Fruit fly (Drosophila melanogaster) whole organism, pupa: ENCODE data around the gene CG3164.

Experiments
- CG10348 ChIP-seq: fragments of 200-800 bp; sonication (Bioruptor generic); IDR thresholded peaks from 2 replicates; pipeline ENCODE4 v1.3.6; 2022; ENCODE audit warnings: missing biosample characterization, missing genetic modification characterization
- CG12605 ChIP-seq: fragments of 200-800 bp; sonication (Bioruptor generic); IDR thresholded peaks from 2 replicates; pipeline ENCODE4 v1.3.6; 2022; ENCODE audit warnings: missing biosample characterization, missing genetic modification characterization
- CG13204 ChIP-seq: fragments of 200-800 bp; sonication (Bioruptor generic); optimal IDR thresholded peaks from 2 replicates; lab custom pipeline; 2018; ENCODE audit warnings: missing biosample characterization, mild to moderate bottlenecking, missing genetic modification characterization, moderate library complexity
- CG15710 ChIP-seq: fragments of 200-800 bp; sonication (Bioruptor generic); optimal IDR thresholded peaks from 2 replicates; lab custom pipeline; 2018; ENCODE audit warnings: missing biosample characterization, mild to moderate bottlenecking, missing genetic modification characterization, moderate library complexity
- CG17806 ChIP-seq: fragments of 200-800 bp; sonication (Bioruptor generic); optimal IDR thresholded peaks from 2 replicates; lab custom pipeline; 2018; ENCODE audit warnings: missing biosample characterization, mild to moderate bottlenecking, missing genetic modification characterization, moderate library complexity
- CG34367 ChIP-seq: fragments of 200-800 bp; sonication (Bioruptor generic); optimal IDR thresholded peaks from 2 replicates; lab custom pipeline; 2018; ENCODE audit warnings: missing biosample characterization, mild to moderate bottlenecking, missing genetic modification characterization
- CG8301 ChIP-seq: fragments of 200-800 bp; sonication (Bioruptor generic); optimal IDR thresholded peaks from 2 replicates; lab custom pipeline; 2018; ENCODE audit warnings: missing biosample characterization, mild to moderate bottlenecking, missing genetic modification characterization
- CG9948 ChIP-seq: fragments of 200-800 bp; sonication (Bioruptor generic); optimal IDR thresholded peaks from 2 replicates; lab custom pipeline; 2018; ENCODE audit warnings: missing biosample characterization, mild to moderate bottlenecking, missing genetic modification characterization, moderate library complexity
- D1 ChIP-seq: fragments of 200-800 bp; sonication (Bioruptor generic); optimal IDR thresholded peaks from 2 replicates; lab custom pipeline; 2018; ENCODE audit warnings: missing biosample characterization, mild to moderate bottlenecking, missing genetic modification characterization, moderate library complexity
- EcR ChIP-seq: fragments of 200-800 bp; sonication (Bioruptor generic); optimal IDR thresholded peaks from 3 replicates; lab custom pipeline; 2019; ENCODE audit warnings: missing biosample characterization, missing genetic modification characterization, mild to moderate bottlenecking, moderate library complexity, missing genetic modification reagents
- Ets98B ChIP-seq: fragments of 200-800 bp; sonication (Bioruptor generic); IDR thresholded peaks from 2 replicates; pipeline ENCODE4 v1.3.6; 2022; ENCODE audit warnings: missing biosample characterization, missing genetic modification characterization
- Pif1A ChIP-seq: fragments of 200-800 bp; sonication (Bioruptor generic); optimal IDR thresholded peaks from 3 replicates; lab custom pipeline; 2016; ENCODE audit warnings: missing biosample characterization, missing genetic modification characterization
- Snoo ChIP-seq: fragments of 200-800 bp; sonication (Bioruptor generic); optimal IDR thresholded peaks from 3 replicates; lab custom pipeline; 2017; ENCODE audit warnings: missing biosample characterization, mild to moderate bottlenecking, missing genetic modification characterization, inconsistent platforms
- fd96Ca ChIP-seq: fragments of 200-800 bp; sonication (Bioruptor generic); IDR thresholded peaks from 3 replicates; pipeline ENCODE4 v1.3.6; 2022; ENCODE audit warnings: missing biosample characterization, missing genetic modification characterization

Gene CG3164

DNA sequence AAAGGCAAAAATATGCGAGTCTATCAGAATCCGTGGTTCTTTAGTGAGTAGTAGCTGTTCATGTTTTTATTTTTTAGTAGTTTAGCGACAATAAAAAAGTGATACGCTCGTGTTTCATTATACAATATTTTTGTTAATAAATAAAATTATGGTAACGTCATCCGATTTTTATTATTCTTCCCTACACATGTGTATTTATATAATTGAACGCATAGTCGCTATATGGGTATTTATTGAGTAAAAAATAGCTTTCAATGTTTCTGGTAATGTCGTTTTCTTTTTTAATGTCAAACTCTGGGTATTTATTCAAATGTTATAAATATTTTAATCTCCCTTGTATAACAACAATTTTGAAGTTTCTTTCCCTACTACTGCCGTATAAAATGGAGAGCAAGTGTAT is 54.5 kb downstream of the CG3164 start, which contains the start of gene CG11374:
TSS of gene CG11374 (plus strand) at position 301 of the 400 bp plus-strand sequence.
- TF ChIP-seq fd96Ca (no peak), D1 (tag; lab: Kevin White, UChicago) (no peak), Ets98B (GFP tag; lab: Robert Waterston, UW) (no peak), CG9948 (tag; lab: Kevin White, UChicago) (no peak), CG15710 (tag; lab: Kevin White, UChicago) (no peak), CG12605 (GFP tag; lab: Robert Waterston, UW) (no peak)

DNA sequence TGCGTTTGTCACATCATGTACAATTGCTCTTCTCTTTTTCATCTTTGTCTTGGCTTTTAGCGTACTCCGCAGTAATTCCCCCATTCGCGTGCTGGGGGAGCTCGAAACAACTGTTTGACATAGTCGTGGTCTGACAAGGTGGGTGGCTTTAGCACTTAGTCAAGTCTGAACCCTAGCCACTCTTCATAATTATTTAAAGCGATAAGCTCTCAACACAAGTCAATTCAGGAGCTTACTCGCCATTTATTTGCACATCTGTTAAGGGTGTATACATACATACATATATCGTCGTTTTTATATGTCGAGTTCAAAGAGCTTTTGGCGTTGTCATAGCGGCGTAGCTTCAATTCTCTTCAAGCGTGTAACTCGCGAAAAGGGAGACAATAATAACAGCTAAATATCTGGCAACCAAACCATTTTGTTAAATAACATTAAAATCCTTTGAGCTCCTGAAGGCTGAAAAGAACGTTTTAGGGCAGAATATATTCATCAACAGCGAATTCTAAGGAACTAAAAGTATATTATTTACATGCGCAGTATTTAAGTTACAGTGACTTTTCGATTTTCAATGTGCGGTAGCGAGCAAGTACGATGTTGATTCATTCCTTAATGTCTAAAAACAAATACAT is 56.7 kb downstream of the CG3164 start:
- peak; percentile 31 for TF ChIP-seq EcR
- no peak for TF ChIP-seq CG13204 (GFP tag; lab: Kevin White, UChicago)

DNA sequence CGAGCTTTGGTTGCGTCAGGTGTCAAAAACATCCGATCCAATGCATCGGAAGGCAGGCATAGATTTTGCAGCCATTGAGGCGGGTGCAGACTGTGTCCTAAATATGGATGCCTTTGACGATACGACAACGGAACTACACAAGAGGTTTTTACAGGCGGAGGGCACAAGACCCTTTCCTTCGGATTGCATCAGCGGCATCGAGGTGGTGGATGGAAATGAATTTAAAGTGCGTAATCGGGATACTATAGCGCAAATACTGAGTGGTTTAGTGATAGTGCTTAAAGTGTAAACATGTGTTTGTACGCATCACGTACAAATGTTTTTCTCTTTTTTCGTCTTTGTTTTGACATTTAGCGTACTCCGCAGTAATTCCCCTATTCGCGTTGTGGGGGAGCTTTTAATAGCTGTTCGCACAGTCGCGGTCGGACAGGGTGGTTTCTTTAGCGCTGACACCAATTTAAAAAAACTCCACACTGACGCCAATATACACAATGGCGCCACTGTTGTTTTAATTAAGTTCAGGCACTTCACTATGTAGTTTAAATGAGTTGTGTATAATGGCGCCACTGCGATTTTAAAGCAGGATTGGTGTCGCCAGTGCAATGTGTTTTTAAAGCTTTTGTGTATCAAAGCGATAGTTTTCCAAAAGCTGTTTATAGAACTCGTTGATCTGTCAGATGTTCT is 57.7 kb downstream of the CG3164 start:
- TF ChIP-seq fd96Ca (no peak), CG12605 (GFP tag; lab: Robert Waterston, UW) (no peak), CG17806 (tag; lab: Kevin White, UChicago) (no peak), Pif1A (no peak), CG34367 (tag; lab: Kevin White, UChicago) (no peak), CG8301 (tag; lab: Kevin White, UChicago) (no peak), Snoo (tag; lab: Kevin White, UChicago) (no peak), EcR (no peak), CG10348 (GFP tag; lab: Robert Waterston, UW) (no peak), CG15710 (tag; lab: Kevin White, UChicago) (no peak), CG13204 (GFP tag; lab: Kevin White, UChicago) (no peak)
